Worm (Caenorhabditis elegans) whole organism, late embryonic: Measurements from ENCODE around the gene mec-18.

Experiments used
- K02D7.2 ChIP-seq: sonication (generic microtip); optimal IDR thresholded peaks from 2 replicates; lab custom pipeline; 2017; ENCODE audit warnings: mild to moderate bottlenecking, missing genetic modification characterization, missing compliant biosample characterization
- K09A11.1 ChIP-seq: sonication (generic microtip); optimal IDR thresholded peaks from 2 replicates; lab custom pipeline; 2017; ENCODE audit warnings: antibody characterized with exemption, mild to moderate bottlenecking, missing genetic modification characterization, missing compliant biosample characterization; ENCODE audit not compliant: insufficient read depth
- Y22D7AL.16 ChIP-seq: sonication (generic microtip); optimal IDR thresholded peaks from 2 replicates; lab custom pipeline; 2016; ENCODE audit warnings: missing genetic modification characterization, missing compliant biosample characterization
- ama-1 ChIP-seq: fragments of 150-350 bp; optimal IDR thresholded peaks from 2 replicates; lab custom pipeline; 2014
- ceh-14 ChIP-seq: sonication (generic microtip); optimal IDR thresholded peaks from 2 replicates; lab custom pipeline; 2016; ENCODE audit warnings: missing genotype, missing genetic modification characterization, missing compliant biosample characterization
- ceh-19 ChIP-seq: fragments of 200-800 bp; sonication (Bioruptor generic); optimal IDR thresholded peaks from 2 replicates; lab custom pipeline; 2018; ENCODE audit warnings: mild to moderate bottlenecking, missing genetic modification characterization, missing compliant biosample characterization
- ceh-24 ChIP-seq: sonication (generic microtip); optimal IDR thresholded peaks from 2 replicates; lab custom pipeline; 2016; ENCODE audit warnings: mild to moderate bottlenecking, missing genetic modification characterization, missing compliant biosample characterization
- ceh-31 ChIP-seq: sonication (generic microtip); optimal IDR thresholded peaks from 2 replicates; lab custom pipeline; 2016; ENCODE audit warnings: missing genetic modification characterization, missing compliant biosample characterization
- ceh-45 ChIP-seq: fragments of 200-800 bp; sonication (Bioruptor generic); IDR thresholded peaks from 2 replicates; pipeline ENCODE4 v1.3.6; 2022; ENCODE audit warnings: missing genetic modification reagents, missing genetic modification characterization, missing compliant biosample characterization
- ceh-6 ChIP-seq: fragments of 200-800 bp; sonication (Bioruptor generic); optimal IDR thresholded peaks from 2 replicates; lab custom pipeline; 2018; ENCODE audit warnings: mild to moderate bottlenecking, missing genetic modification characterization, missing compliant biosample characterization
- che-1 ChIP-seq: sonication (generic microtip); optimal IDR thresholded peaks from 2 replicates; lab custom pipeline; 2016; ENCODE audit warnings: mild to moderate bottlenecking, missing genetic modification characterization, missing compliant biosample characterization
- dmd-4 ChIP-seq: sonication (generic microtip); optimal IDR thresholded peaks from 2 replicates; lab custom pipeline; 2016; ENCODE audit warnings: borderline replicate concordance, missing genetic modification characterization, missing compliant biosample characterization
- elt-4 ChIP-seq: sonication (generic microtip); optimal IDR thresholded peaks from 2 replicates; lab custom pipeline; 2016; ENCODE audit warnings: missing genetic modification characterization, missing compliant biosample characterization
- ets-4 ChIP-seq: sonication (generic microtip); optimal IDR thresholded peaks from 2 replicates; lab custom pipeline; 2016; ENCODE audit warnings: missing genetic modification characterization, missing compliant biosample characterization
- eyg-1 ChIP-seq: sonication (generic microtip); optimal IDR thresholded peaks from 2 replicates; lab custom pipeline; 2016; ENCODE audit warnings: missing genotype, missing genetic modification characterization, missing compliant biosample characterization
- fax-1 ChIP-seq: sonication (generic microtip); optimal IDR thresholded peaks from 2 replicates; lab custom pipeline; 2016; ENCODE audit warnings: missing genotype, missing genetic modification characterization, missing compliant biosample characterization
- fkh-10 ChIP-seq: fragments of 150-350 bp; optimal IDR thresholded peaks from 2 replicates; lab custom pipeline; 2014; ENCODE audit warnings: missing biosample characterization, missing genetic modification reagents, missing genetic modification characterization
- gmeb-2 ChIP-seq: sonication (generic microtip); optimal IDR thresholded peaks from 2 replicates; lab custom pipeline; 2016; ENCODE audit warnings: missing genetic modification characterization, inconsistent platforms, missing compliant biosample characterization
- hlh-15 ChIP-seq: sonication (generic microtip); optimal IDR thresholded peaks from 2 replicates; lab custom pipeline; 2016; ENCODE audit warnings: missing genetic modification characterization, missing compliant biosample characterization
- hlh-30 ChIP-seq: sonication (generic microtip); optimal IDR thresholded peaks from 2 replicates; lab custom pipeline; 2017; ENCODE audit warnings: antibody characterized with exemption, missing genetic modification characterization, missing compliant biosample characterization; ENCODE audit not compliant: insufficient read depth
- hlh-6 ChIP-seq: sonication (generic microtip); optimal IDR thresholded peaks from 2 replicates; lab custom pipeline; 2016; ENCODE audit warnings: missing genotype, missing genetic modification characterization, missing compliant biosample characterization
- lin-11 ChIP-seq: fragments of 200-800 bp; sonication (Bioruptor generic); optimal IDR thresholded peaks from 2 replicates; lab custom pipeline; 2018; ENCODE audit warnings: mild to moderate bottlenecking, missing genetic modification characterization, missing compliant biosample characterization
- madf-2 ChIP-seq: sonication (generic microtip); optimal IDR thresholded peaks from 2 replicates; lab custom pipeline; 2017; ENCODE audit warnings: missing genetic modification characterization, missing compliant biosample characterization
- nfya-1 ChIP-seq: sonication (generic microtip); optimal IDR thresholded peaks from 2 replicates; lab custom pipeline; 2017; ENCODE audit warnings: missing genetic modification characterization, mild to moderate bottlenecking, missing compliant biosample characterization, antibody characterized with exemption, moderate library complexity
- nhr-11 ChIP-seq: fragments of 150-350 bp; optimal IDR thresholded peaks from 2 replicates; lab custom pipeline; 2014; ENCODE audit warnings: missing biosample characterization, missing genetic modification characterization
- pha-4 ChIP-seq: fragments of 150-350 bp; optimal IDR thresholded peaks from 2 replicates; lab custom pipeline; 2018; ENCODE audit warnings: missing biosample characterization, missing genetic modification reagents, missing genetic modification characterization
- pqm-1 ChIP-seq: sonication (generic microtip); optimal IDR thresholded peaks from 2 replicates; lab custom pipeline; 2016; ENCODE audit warnings: missing genetic modification characterization, missing compliant biosample characterization
- pros-1 ChIP-seq: fragments of 150-350 bp; optimal IDR thresholded peaks from 2 replicates; lab custom pipeline; 2014; ENCODE audit warnings: missing biosample characterization, missing genetic modification reagents, missing genetic modification characterization
- rnt-1 ChIP-seq: sonication (generic microtip); optimal IDR thresholded peaks from 2 replicates; lab custom pipeline; 2016; ENCODE audit warnings: missing genetic modification characterization, missing compliant biosample characterization
- sdc-2 ChIP-seq: sonication (generic microtip); optimal IDR thresholded peaks from 2 replicates; lab custom pipeline; 2016; ENCODE audit warnings: missing genotype, missing genetic modification characterization, missing compliant biosample characterization
- tbx-7 ChIP-seq: sonication (generic microtip); optimal IDR thresholded peaks from 2 replicates; lab custom pipeline; 2016; ENCODE audit warnings: missing genotype, missing genetic modification characterization, missing compliant biosample characterization
- ttx-3 ChIP-seq: sonication (generic microtip); optimal IDR thresholded peaks from 2 replicates; lab custom pipeline; 2016; ENCODE audit warnings: missing genetic modification reagents, missing genetic modification characterization, missing compliant biosample characterization
- unc-55 ChIP-seq: sonication (generic microtip); optimal IDR thresholded peaks from 2 replicates; lab custom pipeline; 2017; ENCODE audit warnings: missing biosample characterization, missing genetic modification reagents, missing genetic modification characterization
- zip-5 ChIP-seq: sonication (generic microtip); optimal IDR thresholded peaks from 2 replicates; lab custom pipeline; 2016; ENCODE audit warnings: missing genetic modification characterization, missing compliant biosample characterization

mec-18 gene

DNA sequence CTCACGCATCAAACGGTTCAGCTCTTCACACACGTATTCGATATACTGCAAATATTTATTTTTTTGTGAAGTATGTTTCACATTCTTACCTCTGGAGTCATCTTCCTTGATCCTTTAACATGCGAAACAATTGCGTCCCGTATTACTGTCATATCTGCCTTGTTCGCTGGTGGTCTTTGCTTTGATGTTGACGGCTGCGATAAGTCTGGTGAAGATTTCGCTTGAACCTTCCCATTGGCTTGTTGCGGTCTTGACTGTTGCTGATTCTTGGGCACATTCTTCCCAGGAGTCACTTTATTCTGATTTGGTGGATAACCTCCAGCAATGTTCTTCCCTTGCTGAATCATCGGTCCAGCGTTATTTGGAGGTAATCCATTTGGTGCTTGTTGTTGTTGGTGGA lies 29.2 kb upstream of the mec-18 start:
- TF ChIP-seq ceh-31 (tag; lab: Kevin White, UChicago) (no peak), ceh-45 (no peak), che-1 (tag; lab: Kevin White, UChicago) (no peak), hlh-15 (tag; lab: Kevin White, UChicago) (no peak), fax-1 (no peak)

DNA sequence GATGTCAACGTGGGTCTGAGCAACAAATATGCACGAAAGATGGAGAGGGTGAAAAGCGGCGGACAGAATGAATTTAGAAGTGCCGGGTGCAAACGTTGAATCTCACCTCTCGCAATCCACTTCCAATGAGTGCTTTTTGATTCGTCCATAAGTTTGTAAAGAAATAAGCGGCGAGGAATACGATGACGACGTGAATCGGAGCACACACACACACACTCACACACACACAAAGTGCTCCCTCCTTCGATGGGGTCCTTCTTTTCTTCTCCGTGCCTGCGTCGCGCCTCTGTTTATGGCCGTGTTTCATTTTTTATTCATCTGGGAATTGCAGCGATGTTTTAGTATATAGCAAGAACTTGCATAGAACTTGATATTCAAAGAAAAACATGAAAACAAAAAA lies 23.4 kb upstream of the mec-18 start, which contains the start of gene paf-2:
TSS of gene paf-2 (minus strand) at position 290 of the 400 bp plus-strand sequence.
- TF ChIP-seq dmd-4 (no peak), pqm-1 (tag; lab: Kevin White, UChicago) (no peak), ttx-3 (tag; lab: Kevin White, UChicago) (no peak), K02D7.2 (tag; lab: Kevin White, UChicago) (no peak), pros-1 (tag; lab: Kevin White, UChicago) (no peak), ceh-24 (tag; lab: Kevin White, UChicago) (no peak), sdc-2 (tag; lab: Kevin White, UChicago) (no peak), pha-4 (tag; lab: Kevin White, UChicago) (no peak), rnt-1 (tag; lab: Kevin White, UChicago) (no peak), Y22D7AL.16 (tag; lab: Kevin White, UChicago) (no peak), tbx-7 (tag; lab: Kevin White, UChicago) (no peak)
- TF ChIP-seq, all 69 proteins: peak for 0

DNA sequence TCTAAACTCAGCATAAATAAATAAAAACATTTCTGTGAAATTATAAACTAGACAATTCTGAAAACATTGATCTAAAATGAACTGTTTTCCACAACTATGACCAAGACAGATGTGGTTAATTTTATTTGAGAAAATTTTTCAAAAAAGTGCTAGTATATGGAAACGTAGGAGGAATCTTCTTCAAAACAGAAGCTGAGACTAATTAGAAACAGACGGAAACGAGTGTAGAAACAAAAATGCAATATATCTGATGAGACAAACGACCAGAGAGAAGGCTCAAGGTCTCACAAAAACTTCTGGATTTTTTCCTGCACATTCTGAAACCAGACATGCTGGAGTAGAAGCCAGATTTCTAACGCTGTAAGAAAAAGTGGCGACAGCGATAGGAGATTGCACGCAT lies 21.9 kb upstream of the mec-18 start:
- TF ChIP-seq fax-1 (no peak), hlh-30 (no peak), nhr-11 (tag; lab: Kevin White, UChicago) (no peak), nfya-1 (tag; lab: Kevin White, UChicago) (no peak), gmeb-2 (tag; lab: Kevin White, UChicago) (no peak), ceh-19 (GFP tag; lab: Kevin White, UChicago) (no peak), pha-4 (tag; lab: Kevin White, UChicago) (no peak), rnt-1 (tag; lab: Kevin White, UChicago) (no peak), hlh-6 (tag; lab: Kevin White, UChicago) (no peak), fkh-10 (GFP tag; lab: Kevin White, UChicago) (no peak), zip-5 (tag; lab: Kevin White, UChicago) (no peak), ceh-14 (tag; lab: Kevin White, UChicago) (no peak), eyg-1 (tag; lab: Kevin White, UChicago) (no peak), madf-2 (tag; lab: Kevin White, UChicago) (no peak), lin-11 (tag; lab: Kevin White, UChicago) (no peak), K02D7.2 (tag; lab: Kevin White, UChicago) (no peak)

DNA sequence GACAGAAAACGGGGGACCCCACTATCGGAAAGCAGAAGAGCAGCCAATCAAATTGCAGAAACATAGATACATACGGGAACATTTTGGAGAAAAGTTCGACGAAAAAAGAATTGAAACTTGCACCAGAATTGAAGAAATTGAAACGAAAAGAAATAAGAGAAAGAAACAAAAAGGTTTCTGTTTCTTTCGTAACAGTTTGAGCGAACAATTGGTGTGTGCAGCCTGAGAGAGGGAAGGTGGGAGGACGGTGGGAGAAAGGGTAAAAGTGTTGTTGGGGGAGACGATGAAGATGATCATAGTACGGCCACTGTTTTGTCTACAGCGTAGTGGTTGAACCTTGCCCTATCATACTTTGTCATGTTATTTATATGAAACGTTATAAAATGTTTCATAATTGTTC lies 20.9 kb upstream of the mec-18 start:
- TF ChIP-seq ets-4 (tag; lab: Kevin White, UChicago) = no peak
- no peak for TF ChIP-seq pha-4 (tag; lab: Kevin White, UChicago)
- TF ChIP-seq zip-5 (tag; lab: Kevin White, UChicago) = no peak
- TF ChIP-seq che-1 (tag; lab: Kevin White, UChicago) = peak; percentile 40
- TF ChIP-seq elt-4 (tag; lab: Kevin White, UChicago) = no peak

DNA sequence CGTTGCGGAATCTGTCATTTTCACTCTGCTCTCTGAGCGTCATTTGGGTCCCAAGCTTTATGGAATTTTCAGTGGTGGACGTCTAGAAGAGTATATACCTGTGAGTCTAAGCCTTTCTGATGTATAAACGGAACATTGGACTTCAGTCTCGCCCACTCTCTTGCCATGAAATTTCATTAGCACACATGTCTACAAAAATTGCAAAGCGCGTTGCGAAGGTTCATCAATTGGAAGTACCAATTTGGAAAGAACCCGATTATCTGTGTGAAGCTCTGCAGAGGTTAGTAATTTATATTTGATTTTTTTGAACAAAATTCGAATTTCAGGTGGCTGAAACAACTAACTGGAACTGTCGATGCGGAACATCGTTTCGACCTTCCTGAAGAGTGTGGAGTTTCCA lies 15.8 kb upstream of the mec-18 start:
- TF ChIP-seq K09A11.1 (tag; lab: Kevin White, UChicago) (no peak), fkh-10 (GFP tag; lab: Kevin White, UChicago) (no peak), ama-1 (lab: Kevin White, UChicago) (no peak), ceh-6 (GFP tag; lab: Kevin White, UChicago) (no peak), unc-55 (GFP tag; lab: Kevin White, UChicago) (no peak), hlh-6 (tag; lab: Kevin White, UChicago) (no peak)
